Fruit fly (Drosophila melanogaster) ovary, adult (tissue): Measurements from ENCODE around the gene Aladin.

Source experiments
- CG17801 ChIP-seq: fragments of 200-800 bp; optimal IDR thresholded peaks from 2 replicates; lab custom pipeline; 2019; ENCODE audit warnings: missing biosample characterization, mild to moderate bottlenecking, missing genetic modification characterization, moderate library complexity; ENCODE audit not compliant: partially characterized antibody

Gene Aladin

dm6 chrX:9272830-9273507, at the start of gene Aladin, which contains the start of gene Cfp1:
Gene Aladin, plus strand, starts transcription at chrX:9273413.
Gene Cfp1, minus strand, starts transcription at chrX:9272960.
- TF ChIP-seq CG17801 (GFP tag; lab: Kevin White, UChicago): no peak

- no peak for TF ChIP-seq CG17801 (GFP tag; lab: Kevin White, UChicago)
These were observed 48.8 kb upstream of the Aladin start for dm6 chrX:9224423-9224822.

DNA sequence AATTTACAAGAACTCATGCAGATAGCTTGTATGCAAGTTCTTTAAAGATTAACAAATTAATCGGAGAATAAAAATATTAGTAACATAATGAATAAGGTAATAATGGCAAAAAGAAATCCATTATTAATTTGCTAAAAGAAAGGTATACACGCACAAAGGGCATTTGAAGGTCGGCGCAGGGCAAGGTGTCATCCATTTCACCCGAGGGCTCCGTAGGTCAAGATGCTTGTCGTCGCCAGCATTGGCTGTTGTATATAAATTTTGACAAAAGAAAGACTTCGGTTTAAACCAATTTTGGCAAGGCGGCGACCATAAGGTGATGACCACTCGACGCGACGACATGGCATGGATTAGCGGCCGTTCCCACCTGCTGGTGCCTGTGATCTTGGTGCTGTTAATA, 48.1 kb upstream of the Aladin start, which contains the start of gene CG15370:
Gene CG15370, plus strand, starts transcription at position 301 of the 400 bp plus-strand sequence.
- no peak for TF ChIP-seq CG17801 (GFP tag; lab: Kevin White, UChicago)

- no peak for TF ChIP-seq CG17801 (GFP tag; lab: Kevin White, UChicago)
These were observed 46.4 kb upstream of the Aladin start, which contains the start of gene Gr8a for dm6 chrX:9226837-9227236. Gene Gr8a, plus strand, starts transcription at chrX:9227137.

- peak; percentile 35 for TF ChIP-seq CG17801 (GFP tag; lab: Kevin White, UChicago)
These were observed 41.0 kb upstream of the Aladin start, which contains the start of gene CG12121 for dm6 chrX:9232199-9232598. Gene CG12121, minus strand, starts transcription at chrX:9232378.

DNA sequence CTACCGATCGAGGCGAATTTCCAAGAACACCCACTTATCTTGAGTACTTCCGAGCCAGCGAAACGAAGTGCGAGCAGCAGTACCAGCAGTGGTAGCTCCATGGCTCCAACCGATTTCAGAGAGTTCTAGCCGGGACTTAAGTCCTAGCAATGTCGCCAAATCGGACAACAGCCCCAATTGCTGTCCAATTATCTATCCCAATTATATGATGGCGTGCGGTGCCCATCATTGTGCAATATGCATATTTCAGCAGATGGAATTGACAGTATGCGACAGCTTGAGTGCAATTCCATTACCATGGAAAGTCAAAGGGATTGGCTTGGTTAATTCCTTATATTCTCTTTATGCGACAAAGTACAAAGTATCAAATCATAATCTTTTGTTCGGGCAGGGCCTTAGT, 36.7 kb upstream of the Aladin start, which contains the start of gene Ir8a:
Gene Ir8a, minus strand, starts transcription at position 101 of the 400 bp plus-strand sequence.
- no peak for TF ChIP-seq CG17801 (GFP tag; lab: Kevin White, UChicago)

DNA sequence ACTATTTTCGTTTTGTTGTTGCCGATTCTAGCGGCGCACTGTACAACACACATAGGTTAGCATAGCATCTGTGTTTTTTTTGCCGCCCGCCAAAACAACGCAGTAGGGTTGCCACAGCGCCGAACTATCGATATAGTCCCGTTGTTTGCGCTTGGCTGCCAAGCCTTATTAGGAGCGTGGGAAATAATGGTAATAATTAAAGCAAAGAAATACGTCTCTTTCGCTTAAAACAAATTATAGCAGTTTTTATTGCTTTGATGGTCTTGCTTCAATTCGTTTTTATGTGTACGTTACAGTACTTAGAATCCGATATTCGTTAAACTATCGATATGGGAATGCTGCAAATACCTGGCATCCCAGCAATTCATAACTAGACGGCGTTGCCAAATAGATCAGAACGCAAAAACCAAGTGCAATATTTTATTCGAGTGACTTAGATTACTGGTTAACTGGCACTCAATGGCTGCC, 29.8 kb upstream of the Aladin start, which contains the start of the genes mxc and Larp7:
Gene mxc, minus strand, starts transcription at position 51 of the 468 bp plus-strand sequence.
Gene Larp7, plus strand, starts transcription at position 401 of the 468 bp plus-strand sequence.
- peak; percentile 72 for TF ChIP-seq CG17801 (GFP tag; lab: Kevin White, UChicago)

DNA sequence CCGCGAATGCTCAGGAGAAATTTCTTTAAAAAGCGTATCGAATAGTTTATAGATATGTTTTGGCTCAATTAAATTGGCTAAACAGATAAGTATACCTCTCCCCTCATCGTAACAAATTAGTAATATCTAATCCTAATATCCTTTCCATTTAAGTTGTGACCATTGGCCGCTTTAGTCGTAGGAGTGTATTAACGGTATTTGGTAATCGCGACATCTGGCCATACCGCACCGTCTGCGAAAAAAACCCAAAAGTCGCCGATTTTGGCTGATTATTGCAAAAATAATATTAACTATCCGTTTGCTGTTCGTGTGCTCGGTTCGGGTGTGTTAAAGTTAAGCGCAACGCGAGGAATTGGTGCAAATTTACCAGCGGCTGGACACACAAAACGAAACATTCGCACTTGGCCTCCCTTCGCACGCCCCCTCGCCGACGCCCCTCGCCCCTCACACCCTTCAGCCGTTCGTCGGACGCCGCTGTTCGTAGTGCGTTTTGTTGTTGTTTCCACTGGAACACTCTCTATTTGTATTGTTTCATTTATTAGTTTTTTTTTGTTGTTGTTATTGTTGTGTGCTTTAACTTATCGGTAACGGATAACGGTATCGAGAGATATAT, 25.9 kb upstream of the Aladin start, which contains the start of the genes amx and Dsor1:
Gene amx, minus strand, starts transcription at position 166 of the 613 bp plus-strand sequence.
Gene Dsor1, plus strand, starts transcription at position 172 of the 613 bp plus-strand sequence.
- no peak for TF ChIP-seq CG17801 (GFP tag; lab: Kevin White, UChicago)

dm6 chrX:9248040-9248439, 25.2 kb upstream of the Aladin start:
- no peak for TF ChIP-seq CG17801 (GFP tag; lab: Kevin White, UChicago)

dm6 chrX:9250161-9250831, 22.9 kb upstream of the Aladin start, which contains the start of gene CG17754:
Gene CG17754, plus strand, starts transcription at chrX:9250420.
- peak; percentile 62 for TF ChIP-seq CG17801 (GFP tag; lab: Kevin White, UChicago)

- no peak for TF ChIP-seq CG17801 (GFP tag; lab: Kevin White, UChicago)
These were observed 21.9 kb upstream of the Aladin start for dm6 chrX:9251212-9251877.

DNA sequence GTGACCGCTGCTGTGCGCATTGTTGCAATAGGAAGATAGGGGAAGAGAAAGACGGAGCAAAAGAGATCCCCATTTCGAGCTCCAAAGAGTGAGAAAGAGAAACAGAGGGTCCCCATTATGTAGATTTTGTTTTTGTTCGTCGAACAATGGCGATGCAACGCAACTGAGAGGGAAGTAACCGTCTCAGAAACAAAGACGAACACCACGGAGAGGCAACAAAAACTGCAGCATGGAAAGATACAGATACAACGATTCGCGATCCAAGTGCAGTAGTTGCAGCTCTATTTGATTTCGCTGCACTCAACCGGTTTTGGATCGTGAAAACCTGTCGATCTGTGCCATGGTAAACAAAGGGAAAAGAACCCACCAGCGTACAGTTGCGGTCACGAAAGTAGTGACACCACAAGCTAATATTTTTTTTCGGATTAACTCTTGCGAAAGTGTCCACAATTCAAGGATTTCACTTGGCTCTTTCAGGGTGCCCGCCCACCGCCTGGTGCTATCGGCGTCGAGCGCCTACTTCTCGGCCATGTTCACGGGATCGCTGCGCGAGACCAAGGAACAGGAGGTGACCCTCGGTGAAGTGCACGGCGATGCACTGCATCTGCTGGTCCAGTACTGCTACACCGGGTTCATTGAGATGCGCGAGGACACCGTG, 21.0 kb upstream of the Aladin start:
- no peak for TF ChIP-seq CG17801 (GFP tag; lab: Kevin White, UChicago)

- no peak for TF ChIP-seq CG17801 (GFP tag; lab: Kevin White, UChicago)
These were observed 18.2 kb upstream of the Aladin start for dm6 chrX:9255021-9255420.
